Worm (Caenorhabditis elegans): ENCODE measurements around the gene F21C10.3.

DNA sequence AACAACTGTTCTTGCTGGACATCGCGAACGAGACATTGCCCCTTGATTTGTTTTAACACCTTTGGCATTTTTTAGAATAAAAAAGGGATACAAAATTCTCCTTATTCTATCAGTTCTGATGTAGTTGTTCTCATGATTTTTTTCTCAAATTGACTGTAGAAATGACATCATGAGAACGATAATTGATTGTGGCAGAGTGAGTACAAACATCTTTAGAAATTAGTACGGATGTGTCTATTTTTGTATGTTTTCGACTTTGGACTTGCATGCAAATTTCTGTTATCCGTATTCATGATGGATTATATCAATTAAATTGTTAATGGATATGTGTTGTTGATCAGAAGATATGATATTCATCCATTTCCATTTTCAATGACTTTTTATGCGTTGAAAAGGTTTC is 20.3 kb downstream of the F21C10.3 start:
- TF ChIP-seq ceh-91 (GFP tag; IDR thresholded peaks at IDR 0.05) (no peak), T07F8.4 (tag; optimal IDR thresholded peaks at IDR 0.05) (no peak), atf-7 (tag; optimal IDR thresholded peaks at IDR 0.05) (no peak), pha-4 (tag; optimal IDR thresholded peaks at IDR 0.05) (no peak), tbp1 (GFP tag; optimal IDR thresholded peaks at IDR 0.05) (no peak), chd-7 (tag; optimal IDR thresholded peaks at IDR 0.05) (no peak), fkh-3 (tag; optimal IDR thresholded peaks at IDR 0.05) (no peak), mes-4 (tag; optimal IDR thresholded peaks at IDR 0.05) (no peak), D2030.7 (GFP tag; IDR thresholded peaks at IDR 0.05) (no peak), sea-2 (GFP tag; IDR thresholded peaks at IDR 0.05) (no peak), ets-4 (GFP tag; optimal IDR thresholded peaks at IDR 0.05) (no peak), nhr-80 (tag; optimal IDR thresholded peaks at IDR 0.05) (no peak)

All from whole organism, young adult.